Fruit fly (Drosophila melanogaster) whole organism, embryonic: Measurements from ENCODE around the gene CG14439.

ENCODE experiments used
- CG10267 ChIP-seq: fragments of 200-800 bp; sonication (Bioruptor generic); optimal IDR thresholded peaks from 2 replicates; lab custom pipeline; 2018; ENCODE audit warnings: missing biosample characterization, mild to moderate bottlenecking, missing genetic modification characterization, moderate library complexity
- CG11723 ChIP-seq: fragments of 200-800 bp; sonication (Bioruptor generic); optimal IDR thresholded peaks from 2 replicates; lab custom pipeline; 2017; ENCODE audit warnings: missing biosample characterization, mild to moderate bottlenecking, missing genetic modification characterization
- CG12155 ChIP-seq: fragments of 200-800 bp; sonication (Bioruptor generic); optimal IDR thresholded peaks from 3 replicates; lab custom pipeline; 2016; ENCODE audit warnings: missing biosample characterization, missing genetic modification characterization
- CG12299 ChIP-seq: fragments of 200-800 bp; sonication (Bioruptor generic); optimal IDR thresholded peaks from 2 replicates; lab custom pipeline; 2018; ENCODE audit warnings: missing biosample characterization, mild to moderate bottlenecking, missing genetic modification characterization
- CG1233 ChIP-seq: fragments of 200-800 bp; sonication (Bioruptor generic); optimal IDR thresholded peaks from 4 replicates; lab custom pipeline; 2018; ENCODE audit warnings: missing biosample characterization, mild to moderate bottlenecking, missing genetic modification characterization
- CG12659 ChIP-seq: fragments of 200-800 bp; sonication (Bioruptor generic); optimal IDR thresholded peaks from 3 replicates; lab custom pipeline; 2017; ENCODE audit warnings: mild to moderate bottlenecking, missing biosample characterization, missing genetic modification reagents, missing genetic modification characterization
- CG13287 ChIP-seq: fragments of 200-800 bp; sonication (Bioruptor generic); IDR thresholded peaks from 2 replicates; pipeline ENCODE4 v1.3.6; 2022; ENCODE audit warnings: missing biosample characterization, missing genetic modification characterization; ENCODE audit not compliant: partially characterized antibody
- CG13894 ChIP-seq: fragments of 200-800 bp; sonication (Bioruptor generic); optimal IDR thresholded peaks from 3 replicates; lab custom pipeline; 2018; ENCODE audit warnings: missing biosample characterization, mild to moderate bottlenecking, missing genetic modification characterization, moderate library complexity
- CG14860 ChIP-seq: fragments of 200-800 bp; sonication (Bioruptor generic); IDR thresholded peaks from 3 replicates; pipeline ENCODE4 v1.3.6; 2022; ENCODE audit warnings: missing biosample characterization, missing genetic modification characterization; ENCODE audit not compliant: partially characterized antibody
- CG15601 ChIP-seq: fragments of 200-800 bp; sonication (Bioruptor generic); optimal IDR thresholded peaks from 3 replicates; lab custom pipeline; 2019; ENCODE audit warnings: missing biosample characterization, mild to moderate bottlenecking, missing genetic modification characterization, moderate library complexity
- CG18619 ChIP-seq: fragments of 200-800 bp; sonication (Bioruptor generic); optimal IDR thresholded peaks from 3 replicates; lab custom pipeline; 2017; ENCODE audit warnings: missing biosample characterization, mild to moderate bottlenecking, missing genetic modification characterization
- CG3281 ChIP-seq: fragments of 200-800 bp; sonication (Bioruptor generic); optimal IDR thresholded peaks from 3 replicates; lab custom pipeline; 2017; ENCODE audit warnings: missing biosample characterization, mild to moderate bottlenecking, missing genetic modification characterization
- CG33213 ChIP-seq: fragments of 200-800 bp; sonication (Bioruptor generic); optimal IDR thresholded peaks from 3 replicates; lab custom pipeline; 2016; ENCODE audit warnings: missing biosample characterization, missing genetic modification characterization
- CG3838 ChIP-seq: fragments of 200-800 bp; sonication (Bioruptor generic); optimal IDR thresholded peaks from 3 replicates; lab custom pipeline; 2016; ENCODE audit warnings: missing biosample characterization, missing genetic modification characterization
- CG4360 ChIP-seq: fragments of 200-800 bp; sonication (Bioruptor generic); IDR thresholded peaks from 2 replicates; pipeline ENCODE4 v1.3.6; 2022; ENCODE audit warnings: missing biosample characterization, missing genetic modification characterization
- CG6791 ChIP-seq: fragments of 200-800 bp; sonication (Bioruptor generic); IDR thresholded peaks from 3 replicates; pipeline ENCODE4 v1.3.6; 2022; ENCODE audit warnings: missing biosample characterization, missing genetic modification characterization; ENCODE audit not compliant: partially characterized antibody
- CG7987 ChIP-seq: fragments of 200-800 bp; sonication (Bioruptor generic); optimal IDR thresholded peaks from 2 replicates; lab custom pipeline; 2018; ENCODE audit warnings: missing biosample characterization, mild to moderate bottlenecking, missing genetic modification characterization, moderate library complexity
- Doc2 ChIP-seq: fragments of 200-800 bp; sonication (Bioruptor generic); IDR thresholded peaks from 2 replicates; pipeline ENCODE4 v1.3.6; 2022; ENCODE audit warnings: missing biosample characterization, missing genetic modification characterization
- Dref ChIP-seq: fragments of 200-800 bp; sonication (Bioruptor generic); IDR thresholded peaks from 2 replicates; pipeline ENCODE4 v1.3.6; 2022; ENCODE audit warnings: missing biosample characterization, missing genetic modification characterization
- Ets65A ChIP-seq: fragments of 200-800 bp; sonication (Bioruptor generic); peaks from one replicate; lab custom pipeline; 2016; ENCODE audit warnings: missing biosample characterization, missing genetic modification characterization
- Fer2 ChIP-seq: fragments of 200-800 bp; sonication (Bioruptor generic); optimal IDR thresholded peaks from 2 replicates; lab custom pipeline; 2018; ENCODE audit warnings: missing biosample characterization, mild to moderate bottlenecking, missing genetic modification characterization, moderate library complexity
- Fer3 ChIP-seq: fragments of 200-800 bp; sonication (Bioruptor generic); optimal IDR thresholded peaks from 2 replicates; lab custom pipeline; 2018; ENCODE audit warnings: missing biosample characterization, mild to moderate bottlenecking, missing genetic modification characterization, moderate library complexity
- Jarid2 ChIP-seq: fragments of 200-800 bp; sonication (Bioruptor generic); optimal IDR thresholded peaks from 3 replicates; lab custom pipeline; 2017; ENCODE audit warnings: mild to moderate bottlenecking, missing biosample characterization, missing genetic modification reagents, missing genetic modification characterization
- Med ChIP-seq: fragments of 200-800 bp; sonication (Bioruptor generic); peaks from one replicate; lab custom pipeline; 2016; ENCODE audit warnings: missing biosample characterization, missing genetic modification characterization, mild to moderate bottlenecking, inconsistent platforms, moderate library complexity
- Myb ChIP-seq: fragments of 200-800 bp; sonication (Bioruptor generic); optimal IDR thresholded peaks from 2 replicates; lab custom pipeline; 2016; ENCODE audit warnings: missing biosample characterization, missing genetic modification characterization
- Nf-YA ChIP-seq: fragments of 200-800 bp; sonication (Bioruptor generic); IDR thresholded peaks from 2 replicates; pipeline ENCODE4 v1.3.6; 2022; ENCODE audit warnings: missing biosample characterization, missing genetic modification characterization
- Scr ChIP-seq: fragments of 200-800 bp; sonication (Bioruptor generic); IDR thresholded peaks from 2 replicates; pipeline ENCODE4 v1.3.6; 2022; ENCODE audit warnings: missing biosample characterization, missing genetic modification characterization; ENCODE audit not compliant: partially characterized antibody
- Sry-δ ChIP-seq: fragments of 200-800 bp; sonication (Bioruptor generic); optimal IDR thresholded peaks from 2 replicates; lab custom pipeline; 2016; ENCODE audit warnings: missing biosample characterization, missing genetic modification characterization
- ato ChIP-seq: fragments of 200-800 bp; sonication (Bioruptor generic); IDR thresholded peaks from 2 replicates; pipeline ENCODE4 v1.3.6; 2022; ENCODE audit warnings: missing biosample characterization, missing genetic modification characterization; ENCODE audit not compliant: partially characterized antibody
- az2 ChIP-seq: fragments of 200-800 bp; sonication (Bioruptor generic); optimal IDR thresholded peaks from 3 replicates; lab custom pipeline; 2016; ENCODE audit warnings: missing biosample characterization, missing genetic modification characterization
- chinmo ChIP-seq: fragments of 200-800 bp; sonication (Bioruptor generic); IDR thresholded peaks from 4 replicates; pipeline ENCODE4 v1.3.6; 2022; ENCODE audit warnings: missing biosample characterization, missing genetic modification characterization; ENCODE audit not compliant: partially characterized antibody
- gfzf ChIP-seq: fragments of 200-800 bp; sonication (Bioruptor generic); optimal IDR thresholded peaks from 2 replicates; lab custom pipeline; 2016; ENCODE audit warnings: missing biosample characterization, mild to moderate bottlenecking, missing genetic modification characterization, moderate library complexity
- grau ChIP-seq: fragments of 200-800 bp; optimal IDR thresholded peaks from 3 replicates; lab custom pipeline; 2019; ENCODE audit warnings: missing biosample characterization, mild to moderate bottlenecking, missing genetic modification characterization, moderate library complexity
- gsb-n ChIP-seq: fragments of 200-800 bp; sonication (Bioruptor generic); optimal IDR thresholded peaks from 3 replicates; lab custom pipeline; 2018; ENCODE audit warnings: missing biosample characterization, mild to moderate bottlenecking, missing genetic modification characterization
- hb ChIP-seq: fragments of 200-800 bp; sonication (Bioruptor generic); IDR thresholded peaks from 3 replicates; pipeline ENCODE4 v1.3.6; 2022; ENCODE audit warnings: missing biosample characterization, missing genetic modification characterization; ENCODE audit not compliant: partially characterized antibody
- ind ChIP-seq: fragments of 200-800 bp; sonication (Bioruptor generic); optimal IDR thresholded peaks from 3 replicates; lab custom pipeline; 2016; ENCODE audit warnings: missing biosample characterization, missing genetic modification characterization
- inv ChIP-seq: fragments of 200-800 bp; sonication (Bioruptor generic); IDR thresholded peaks from 2 replicates; pipeline ENCODE4 v1.3.6; 2022; ENCODE audit warnings: missing biosample characterization, missing genetic modification characterization; ENCODE audit not compliant: partially characterized antibody
- lilli ChIP-seq: fragments of 200-800 bp; sonication (Bioruptor generic); optimal IDR thresholded peaks from 3 replicates; lab custom pipeline; 2016; ENCODE audit warnings: missing biosample characterization, missing genetic modification characterization
- mirr ChIP-seq: fragments of 200-800 bp; sonication (Bioruptor generic); optimal IDR thresholded peaks from 3 replicates; lab custom pipeline; 2018; ENCODE audit warnings: missing biosample characterization, mild to moderate bottlenecking, missing genetic modification characterization
- mld ChIP-seq: fragments of 200-800 bp; sonication (Bioruptor generic); IDR thresholded peaks from 3 replicates; pipeline ENCODE4 v1.3.6; 2022; ENCODE audit warnings: missing biosample characterization, missing genetic modification characterization; ENCODE audit not compliant: partially characterized antibody
- nmo ChIP-seq: fragments of 200-800 bp; sonication (Bioruptor generic); optimal IDR thresholded peaks from 2 replicates; lab custom pipeline; 2018; ENCODE audit warnings: missing biosample characterization, mild to moderate bottlenecking, missing genetic modification characterization, moderate library complexity
- pros ChIP-seq: fragments of 200-800 bp; sonication (Bioruptor generic); optimal IDR thresholded peaks from 3 replicates; lab custom pipeline; 2019; ENCODE audit warnings: missing biosample characterization, mild to moderate bottlenecking, missing genetic modification characterization, moderate library complexity
- row ChIP-seq: fragments of 200-800 bp; sonication (Bioruptor generic); IDR thresholded peaks from 3 replicates; pipeline ENCODE4 v1.3.6; 2022; ENCODE audit warnings: missing biosample characterization, missing genetic modification characterization
- sd ChIP-seq: fragments of 200-800 bp; sonication (Bioruptor generic); optimal IDR thresholded peaks from 3 replicates; lab custom pipeline; 2018; ENCODE audit warnings: missing biosample characterization, mild to moderate bottlenecking, missing genetic modification characterization, moderate library complexity
- sna ChIP-seq: fragments of 200-800 bp; sonication (Bioruptor generic); IDR thresholded peaks from 2 replicates; pipeline ENCODE4 v1.3.6; 2022; ENCODE audit warnings: missing biosample characterization, missing genetic modification characterization; ENCODE audit not compliant: partially characterized antibody
- ttk ChIP-seq: fragments of 200-800 bp; sonication (Bioruptor generic); IDR thresholded peaks from 2 replicates; pipeline ENCODE4 v2.1.2; 2022; ENCODE audit warnings: missing biosample characterization, missing genetic modification characterization
- twi ChIP-seq: fragments of 200-800 bp; optimal IDR thresholded peaks from 2 replicates; lab custom pipeline; 2019; ENCODE audit warnings: missing biosample characterization, mild to moderate bottlenecking, missing genetic modification characterization, moderate library complexity
- tx ChIP-seq: fragments of 200-800 bp; sonication (Bioruptor generic); optimal IDR thresholded peaks from 2 replicates; lab custom pipeline; 2016; ENCODE audit warnings: missing biosample characterization, missing genetic modification characterization

The CG14439 gene

dm6 chrX:6756175-6756718 lies 8.9 kb downstream of the CG14439 start, which contains the start of gene sov:
Gene sov, plus strand, starts transcription at chrX:6756322.
- TF ChIP-seq CG11723 (GFP tag; lab: Kevin White, UChicago) (no peak), CG6791 (peak; percentile 78), CG12659 (GFP tag; lab: Kevin White, UChicago) (peak; percentile 53), Dref (GFP tag; lab: Robert Waterston, UW) (peak; percentile 61), chinmo (GFP tag; lab: Robert Waterston, UW) (0 out of 4 replicates have a peak, but pooled peaks have one; percentile 73), CG7987 (peak; percentile 1), Jarid2 (GFP tag; lab: Kevin White, UChicago) (peak; percentile 18), gfzf (GFP tag; lab: Kevin White, UChicago) (peak; percentile 76), mirr (GFP tag; lab: Kevin White, UChicago) (peak; percentile 3), Fer2 (tag; lab: Kevin White, UChicago) (no peak), Med (GFP tag; lab: Kevin White, UChicago) (peak; percentile 62), lilli (GFP tag; lab: Kevin White, UChicago) (peak; percentile 4), Scr (GFP tag; lab: Robert Waterston, UW) (peak; percentile 94), sna (GFP tag; lab: Robert Waterston, UW) (peak; percentile 94), CG12299 (tag; lab: Kevin White, UChicago) (no peak), nmo (GFP tag; lab: Kevin White, UChicago) (peak; percentile 36), CG14860 (GFP tag; lab: Robert Waterston, UW) (peak; percentile 86), twi (tag; lab: Kevin White, UChicago) (no peak), pros (GFP tag; lab: Kevin White, UChicago) (no peak), sd (peak; percentile 48), row (GFP tag; lab: Robert Waterston, UW) (peak; percentile 64; the same call in 2 of the 3 replicates), CG3281 (GFP tag; lab: Kevin White, UChicago) (no peak), CG33213 (GFP tag; lab: Kevin White, UChicago) (peak; percentile 85), CG3838 (GFP tag; lab: Kevin White, UChicago) (no peak), CG10267 (tag; lab: Kevin White, UChicago) (peak; percentile 45), CG12155 (GFP tag; lab: Kevin White, UChicago) (peak; percentile 6), tx (GFP tag; lab: Kevin White, UChicago) (no peak), CG18619 (no peak), gsb-n (tag; lab: Kevin White, UChicago) (no peak), CG13894 (tag; lab: Kevin White, UChicago) (no peak), ttk (GFP tag; lab: Robert Waterston, UW) (no peak), grau (peak; percentile 7), Nf-YA (GFP tag; lab: Robert Waterston, UW) (no peak), CG13287 (peak; percentile 91), CG15601 (tag; lab: Kevin White, UChicago) (peak; percentile 3), Fer3 (tag; lab: Kevin White, UChicago) (no peak), Myb (GFP tag; lab: Kevin White, UChicago) (peak; percentile 9), CG4360 (GFP tag; lab: Robert Waterston, UW) (peak; percentile 57; the same call in 1 of the 2 replicates), hb (peak; percentile 83; the same call in 2 of the 3 replicates), mld (GFP tag; lab: Robert Waterston, UW) (peak; percentile 67; the same call in 1 of the 3 replicates), Sry-δ (GFP tag; lab: Kevin White, UChicago) (peak; percentile 80), CG1233 (GFP tag; lab: Kevin White, UChicago) (no peak), Doc2 (GFP tag; lab: Robert Waterston, UW) (no peak), az2 (GFP tag; lab: Kevin White, UChicago) (no peak), inv (peak; percentile 81), ind (GFP tag; lab: Kevin White, UChicago) (no peak), Ets65A (GFP tag; lab: Kevin White, UChicago) (no peak), ato (GFP tag; lab: Robert Waterston, UW) (peak; percentile 67; the same call in 1 of the 2 replicates)
